Worm (Caenorhabditis elegans): ENCODE data around the gene ife-4.

Gene ife-4

DNA sequence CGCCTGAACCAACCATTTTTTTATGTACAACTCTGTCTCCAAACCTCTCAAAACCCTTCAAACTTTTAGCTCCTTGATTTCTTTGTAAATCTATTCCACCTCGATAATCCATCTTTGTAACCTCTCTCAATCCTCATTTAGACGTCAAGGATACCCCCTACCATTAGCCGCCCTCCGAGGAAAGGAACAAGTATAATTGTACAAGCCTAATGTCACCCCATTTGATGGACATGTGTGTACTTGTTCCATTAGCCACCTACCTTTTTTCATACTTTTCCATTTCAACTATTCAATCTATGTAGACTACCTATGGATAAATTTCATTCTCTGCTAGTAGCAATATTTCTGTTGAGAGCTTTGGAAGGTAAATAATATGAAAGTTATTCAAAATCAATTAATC, 3.7 kb downstream of the ife-4 start, which contains the start of gene C05D9.4:
Gene C05D9.4, plus strand, starts transcription at position 301 of the 400 bp plus-strand sequence.
- TF ChIP-seq B0035.1 (tag; optimal IDR thresholded peaks at IDR 0.05) (no peak), C06A6.2 (GFP tag; conservative IDR thresholded peaks at IDR 0.05) (no peak), Y56A3A.18 (GFP tag; IDR thresholded peaks at IDR 0.05) (no peak), die-1 (tag; optimal IDR thresholded peaks at IDR 0.05) (no peak), nhr-27 (tag; optimal IDR thresholded peaks at IDR 0.05) (no peak), lin-54 (GFP tag; optimal IDR thresholded peaks at IDR 0.05) (no peak), D2030.7 (GFP tag; IDR thresholded peaks at IDR 0.05) (no peak), ceh-91 (GFP tag; IDR thresholded peaks at IDR 0.05) (no peak), mes-4 (tag; optimal IDR thresholded peaks at IDR 0.05) (no peak), him-1 (tag; optimal IDR thresholded peaks at IDR 0.05) (no peak), nfya-1 (tag; optimal IDR thresholded peaks at IDR 0.05; ENCODE audit: borderline replicate concordance, insufficient read depth) (no peak), zim-3 (tag; optimal IDR thresholded peaks at IDR 0.05) (no peak), Y79H2A.3 (GFP tag; conservative IDR thresholded peaks at IDR 0.05) (no peak), lag-1 (GFP tag; IDR thresholded peaks at IDR 0.05) (no peak), madf-6 (GFP tag; IDR thresholded peaks at IDR 0.05) (no peak), dox-1 (GFP tag; IDR thresholded peaks at IDR 0.05) (no peak), somi-1 (GFP tag; optimal IDR thresholded peaks at IDR 0.05) (no peak), F39B2.1 (GFP tag; IDR thresholded peaks at IDR 0.05) (no peak), egl-18 (GFP tag; IDR thresholded peaks at IDR 0.05) (no peak)

ce11 chrX:1108874-1109273, 4.9 kb downstream of the ife-4 start:
- no peak for TF ChIP-seq gei-17 (GFP tag; optimal IDR thresholded peaks at IDR 0.05)
- TF ChIP-seq lin-54 (GFP tag; optimal IDR thresholded peaks at IDR 0.05), result no peak
- TF ChIP-seq tbx-9 (tag; optimal IDR thresholded peaks at IDR 0.05; ENCODE audit: borderline replicate concordance), result no peak
- TF ChIP-seq sdz-38 (tag; optimal IDR thresholded peaks at IDR 0.05), result no peak
- TF ChIP-seq let-526 (GFP tag; IDR thresholded peaks at IDR 0.05), result no peak
- TF ChIP-seq bed-1 (GFP tag; IDR thresholded peaks at IDR 0.05), result no peak
- no peak for TF ChIP-seq hmg-20 (GFP tag; IDR thresholded peaks at IDR 0.05)
- TF ChIP-seq snpc-3.4 (tag; optimal IDR thresholded peaks at IDR 0.05), result no peak
- TF ChIP-seq die-1 (tag; optimal IDR thresholded peaks at IDR 0.05), result no peak
- no peak for TF ChIP-seq ama-1 (optimal IDR thresholded peaks at IDR 0.05)
- TF ChIP-seq ama-1 (GFP tag; optimal IDR thresholded peaks at IDR 0.05), result no peak
- TF ChIP-seq cebp-1 (GFP tag; IDR thresholded peaks at IDR 0.05), result no peak
- no peak for TF ChIP-seq cebp-1 (tag; optimal IDR thresholded peaks at IDR 0.05)
- TF ChIP-seq pha-4 (tag; optimal IDR thresholded peaks at IDR 0.05), result no peak
- TF ChIP-seq ztf-3 (GFP tag; optimal IDR thresholded peaks at IDR 0.05), result no peak

DNA sequence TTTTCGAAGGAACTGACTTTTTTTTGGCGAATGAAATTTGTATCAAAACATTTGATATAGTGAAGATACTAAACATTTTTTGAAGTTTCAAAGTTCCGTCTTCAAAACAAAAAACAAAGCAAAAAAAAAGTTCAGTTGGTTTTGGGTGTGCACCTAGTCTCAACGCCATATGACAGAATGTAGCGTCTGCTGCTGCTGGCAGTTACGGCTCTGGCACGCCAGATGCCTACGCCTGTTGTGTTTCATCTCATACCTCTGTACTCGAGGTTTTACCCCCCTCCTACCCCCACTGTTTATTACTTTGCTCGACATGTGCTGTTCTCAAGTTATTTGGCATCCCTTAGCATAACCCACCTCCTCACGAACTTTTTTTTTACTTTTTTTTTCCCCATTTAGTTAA, 6.7 kb downstream of the ife-4 start:
- no peak for TF ChIP-seq let-607 (tag; optimal IDR thresholded peaks at IDR 0.05)
- TF ChIP-seq aptf-3 (GFP tag; IDR thresholded peaks at IDR 0.05), result no peak
- TF ChIP-seq unc-130 (GFP tag; optimal IDR thresholded peaks at IDR 0.05), result no peak
- no peak for TF ChIP-seq mxl-1 (tag; optimal IDR thresholded peaks at IDR 0.05)
- no peak for TF ChIP-seq egl-18 (GFP tag; IDR thresholded peaks at IDR 0.05)
- no peak for TF ChIP-seq B0336.3 (GFP tag; IDR thresholded peaks at IDR 0.05)
- no peak for TF ChIP-seq pha-4 (tag; optimal IDR thresholded peaks at IDR 0.05)
- TF ChIP-seq nhr-80 (tag; optimal IDR thresholded peaks at IDR 0.05), result no peak
- no peak for TF ChIP-seq nhr-179 (tag; optimal IDR thresholded peaks at IDR 0.05)
- no peak for TF ChIP-seq Y67H2A.10 (GFP tag; conservative IDR thresholded peaks at IDR 0.05)
- TF ChIP-seq mel-28 (tag; optimal IDR thresholded peaks at IDR 0.05; ENCODE audit: borderline replicate concordance), result no peak
- TF ChIP-seq ama-1 (optimal IDR thresholded peaks at IDR 0.05), result no peak
- TF ChIP-seq ama-1 (GFP tag; optimal IDR thresholded peaks at IDR 0.05), result no peak
- TF ChIP-seq rcor-1 (GFP tag; IDR thresholded peaks at IDR 0.05), result no peak
- no peak for TF ChIP-seq tbp1 (GFP tag; optimal IDR thresholded peaks at IDR 0.05)
- no peak for TF ChIP-seq nhr-27 (tag; optimal IDR thresholded peaks at IDR 0.05)
- no peak for TF ChIP-seq hsf-1 (GFP tag; IDR thresholded peaks at IDR 0.05)
- TF ChIP-seq ztf-22 (GFP tag; optimal IDR thresholded peaks at IDR 0.05), result no peak
- TF ChIP-seq sptf-2 (GFP tag; optimal IDR thresholded peaks at IDR 0.05), result no peak
- TF ChIP-seq B0261.1 (tag; optimal IDR thresholded peaks at IDR 0.05), result no peak
- TF ChIP-seq C06A6.2 (GFP tag; conservative IDR thresholded peaks at IDR 0.05), result no peak
